Fruit fly (Drosophila melanogaster) whole organism, wandering third instar larva: ENCODE results near the gene dan.

ENCODE experiments used
- Abd-B ChIP-seq: fragments of >200 bp; optimal IDR thresholded peaks from 2 replicates; lab custom pipeline; 2017; ENCODE audit warnings: missing biosample characterization, missing genetic modification characterization
- CG32264 ChIP-seq: fragments of 200-800 bp; sonication (Bioruptor generic); optimal IDR thresholded peaks from 2 replicates; lab custom pipeline; 2016; ENCODE audit warnings: missing biosample characterization, missing genetic modification characterization
- CG9705 ChIP-seq: fragments of 200-800 bp; sonication (Bioruptor generic); optimal IDR thresholded peaks from 2 replicates; lab custom pipeline; 2018; ENCODE audit warnings: missing biosample characterization, mild to moderate bottlenecking, missing genetic modification characterization
- Dif ChIP-seq: fragments of 200-275, 200-300 bp; sonication (Bioruptor generic); optimal IDR thresholded peaks from 2 replicates; lab custom pipeline; 2018; ENCODE audit warnings: missing biosample characterization, missing genetic modification characterization; ENCODE audit not compliant: partially characterized antibody
- HLH106 ChIP-seq: fragments of 200-800 bp; optimal IDR thresholded peaks from 3 replicates; lab custom pipeline; 2019; ENCODE audit warnings: missing biosample characterization, mild to moderate bottlenecking, missing genetic modification characterization, moderate library complexity
- Hr78 ChIP-seq: fragments of >200 bp; optimal IDR thresholded peaks from 2 replicates; lab custom pipeline; 2017; ENCODE audit warnings: missing biosample characterization, missing genetic modification characterization
- Hr83 ChIP-seq: fragments of 200-300 bp; sonication (Bioruptor generic); optimal IDR thresholded peaks from 2 replicates; lab custom pipeline; 2016; ENCODE audit warnings: missing biosample characterization, mild to moderate bottlenecking, missing genetic modification characterization, moderate library complexity; ENCODE audit not compliant: poor library complexity, severe bottlenecking
- Mio ChIP-seq: sonication (Bioruptor generic); optimal IDR thresholded peaks from 2 replicates; lab custom pipeline; 2016; ENCODE audit warnings: missing biosample characterization, missing genetic modification characterization
- Myc ChIP-seq: fragments of >200 bp; optimal IDR thresholded peaks from 2 replicates; lab custom pipeline; 2017
- N ChIP-seq: fragments of >200 bp; optimal IDR thresholded peaks from 2 replicates; lab custom pipeline; 2018; ENCODE audit warnings: missing biosample characterization, missing external identifiers, missing genetic modification characterization
- OdsH ChIP-seq: fragments of 200-800 bp; sonication (Bioruptor generic); optimal IDR thresholded peaks from 2 replicates; lab custom pipeline; 2016; ENCODE audit warnings: missing biosample characterization, mild to moderate bottlenecking, missing genetic modification characterization
- Rel ChIP-seq, 2 experiments: fragments of 200-800 bp; sonication (Bioruptor generic) in 1 of 2; optimal IDR thresholded peaks; 2 replicates in 1 of 2; 3 replicates in 1 of 2; lab custom pipeline; 2016 to 2019; ENCODE audit warnings: mild to moderate bottlenecking in 2 of 2, missing biosample characterization in 2 of 2, missing genetic modification characterization in 2 of 2, moderate library complexity in 1 of 2
- Sp1 ChIP-seq: fragments of 200-800 bp; sonication (Bioruptor generic); optimal IDR thresholded peaks from 3 replicates; lab custom pipeline; 2019; ENCODE audit warnings: missing biosample characterization, mild to moderate bottlenecking, missing genetic modification characterization, moderate library complexity
- Vsx2 ChIP-seq: fragments of 200-300, 225-300 bp; sonication (Bioruptor generic); optimal IDR thresholded peaks from 2 replicates; lab custom pipeline; 2018; ENCODE audit warnings: missing biosample characterization, missing genetic modification characterization; ENCODE audit not compliant: partially characterized antibody
- br ChIP-seq: fragments of 200-800 bp; sonication (Bioruptor generic); optimal IDR thresholded peaks from 2 replicates; lab custom pipeline; 2016; ENCODE audit warnings: missing biosample characterization, missing genetic modification characterization
- brk ChIP-seq: fragments of 200-800 bp; sonication (Bioruptor generic); optimal IDR thresholded peaks from 2 replicates; lab custom pipeline; 2016; ENCODE audit warnings: missing biosample characterization, mild to moderate bottlenecking, missing genetic modification characterization
- dl ChIP-seq, 2 experiments: fragments of 175-275, 200-275 bp in 1 of 2; fragments of 200-275 bp in 1 of 2; sonication (Bioruptor generic); optimal IDR thresholded peaks; lab custom pipeline; 2018; ENCODE audit warnings: mild to moderate bottlenecking in 2 of 2, missing biosample characterization in 2 of 2, missing genetic modification characterization in 2 of 2, moderate library complexity in 2 of 2; ENCODE audit not compliant: partially characterized antibody in 2 of 2, insufficient read depth in 1 of 2
- dmrt93B ChIP-seq: fragments of 200-800 bp; sonication (Bioruptor generic); optimal IDR thresholded peaks from 2 replicates; lab custom pipeline; 2018; ENCODE audit warnings: missing biosample characterization, mild to moderate bottlenecking, missing genetic modification characterization
- dsf ChIP-seq: sonication (Bioruptor generic); optimal IDR thresholded peaks from 2 replicates; lab custom pipeline; 2016; ENCODE audit warnings: missing biosample characterization, missing genetic modification characterization, borderline replicate concordance
- ey ChIP-seq: fragments of 200-800 bp; sonication (Bioruptor generic); optimal IDR thresholded peaks from 2 replicates; lab custom pipeline; 2016; ENCODE audit warnings: missing biosample characterization, missing genetic modification characterization
- foxo ChIP-seq, 2 experiments: fragments of 200-800 bp; sonication (Bioruptor generic); optimal IDR thresholded peaks; 2 replicates in 1 of 2; 3 replicates in 1 of 2; lab custom pipeline; 2016 to 2017; ENCODE audit warnings: missing biosample characterization in 2 of 2, missing genetic modification characterization in 2 of 2
- fru ChIP-seq: fragments of 200-800 bp; sonication (Bioruptor generic); optimal IDR thresholded peaks from 3 replicates; lab custom pipeline; 2016; ENCODE audit warnings: missing biosample characterization, mild to moderate bottlenecking, missing genetic modification characterization
- h ChIP-seq: fragments of 200-800 bp; sonication (Bioruptor generic); optimal IDR thresholded peaks from 3 replicates; lab custom pipeline; 2016; ENCODE audit warnings: missing biosample characterization, mild to moderate bottlenecking, missing genetic modification characterization
- jim ChIP-seq: fragments of 175-275, 200-325 bp; sonication (Bioruptor generic); optimal IDR thresholded peaks from 2 replicates; lab custom pipeline; 2016; ENCODE audit warnings: missing biosample characterization, mild to moderate bottlenecking, missing genetic modification characterization
- lola ChIP-seq: fragments of >200 bp; optimal IDR thresholded peaks from 2 replicates; lab custom pipeline; 2017; ENCODE audit warnings: missing biosample characterization, missing genetic modification characterization
- pan ChIP-seq: fragments of >200 bp; optimal IDR thresholded peaks from 2 replicates; lab custom pipeline; 2017
- psq ChIP-seq: fragments of 200-800 bp; sonication (Bioruptor generic); optimal IDR thresholded peaks from 3 replicates; lab custom pipeline; 2017; ENCODE audit warnings: missing biosample characterization, mild to moderate bottlenecking, missing genetic modification characterization, moderate library complexity
- sage ChIP-seq: fragments of 200-800 bp; sonication (Bioruptor generic); optimal IDR thresholded peaks from 2 replicates; lab custom pipeline; 2016; ENCODE audit warnings: missing biosample characterization, mild to moderate bottlenecking, missing genetic modification characterization
- sv ChIP-seq: fragments of 200-800 bp; sonication (Bioruptor generic); optimal IDR thresholded peaks from 3 replicates; lab custom pipeline; 2016; ENCODE audit warnings: missing biosample characterization, missing genetic modification characterization
- tai ChIP-seq: sonication (Bioruptor generic); optimal IDR thresholded peaks from 2 replicates; lab custom pipeline; 2016; ENCODE audit warnings: missing biosample characterization, missing genetic modification characterization
- usp ChIP-seq: fragments of >200 bp; optimal IDR thresholded peaks from 2 replicates; lab custom pipeline; 2017; ENCODE audit warnings: missing biosample characterization, missing genetic modification characterization
- woc ChIP-seq: sonication (Bioruptor generic); optimal IDR thresholded peaks from 2 replicates; lab custom pipeline; 2016; ENCODE audit warnings: missing biosample characterization, mild to moderate bottlenecking, missing genetic modification characterization

Gene dan

dm6 chr3R:25181424-25181823 lies 2.8 kb upstream of the dan start:
- TF ChIP-seq OdsH (no peak), usp (GFP tag; lab: Kevin White, UChicago) (no peak), Myc (no peak), dl (GFP tag; optimal IDR thresholded peaks at IDR 0.05; lab: Kevin White, UChicago; ENCODE audit: insufficient read depth in 1 of 2, partially characterized antibody in 2 of 2) (no peak), Hr83 (GFP tag; lab: Kevin White, UChicago) (no peak), CG32264 (GFP tag; lab: Kevin White, UChicago) (no peak), foxo (GFP tag; optimal IDR thresholded peaks at IDR 0.05; lab: Kevin White, UChicago) (no peak), Hr78 (GFP tag; lab: Kevin White, UChicago) (no peak), tai (GFP tag; lab: Kevin White, UChicago) (no peak), br (no peak), Vsx2 (GFP tag; lab: Kevin White, UChicago) (no peak), lola (GFP tag; lab: Kevin White, UChicago) (no peak), brk (GFP tag; lab: Kevin White, UChicago) (no peak), pan (no peak), psq (GFP tag; lab: Kevin White, UChicago) (no peak)

DNA sequence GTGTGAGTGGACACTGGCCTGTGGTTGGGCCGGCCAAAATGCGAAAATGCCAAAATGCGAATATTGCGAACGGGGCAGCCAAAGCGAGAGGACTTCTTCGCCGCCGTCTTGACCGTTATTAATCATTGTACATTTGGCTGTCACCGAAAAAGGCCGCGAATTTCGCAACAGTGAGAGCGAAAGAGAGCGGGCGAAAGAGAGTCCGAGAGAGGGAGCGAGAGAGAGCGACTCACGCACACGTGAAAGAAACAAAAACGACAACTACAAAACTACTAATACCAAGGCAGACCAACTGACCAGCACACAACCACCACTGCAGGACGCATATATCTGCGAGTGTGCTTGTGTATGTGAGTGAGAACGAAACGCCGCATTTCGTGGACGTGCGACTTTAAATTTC lies 357 bp downstream of the dan start:
- TF ChIP-seq Mio (no peak), N (GFP tag; lab: Kevin White, UChicago) (peak; percentile 67)

- TF ChIP-seq foxo (GFP tag; optimal IDR thresholded peaks at IDR 0.05; lab: Kevin White, UChicago) (no peak), sv (no peak), Mio (no peak), jim (no peak), psq (GFP tag; lab: Kevin White, UChicago) (no peak), tai (GFP tag; lab: Kevin White, UChicago) (no peak), Sp1 (GFP tag; lab: Kevin White, UChicago) (no peak), lola (GFP tag; lab: Kevin White, UChicago) (no peak), woc (no peak), usp (GFP tag; lab: Kevin White, UChicago) (no peak), OdsH (no peak), N (GFP tag; lab: Kevin White, UChicago) (no peak), fru (GFP tag; lab: Kevin White, UChicago) (no peak), dmrt93B (GFP tag; lab: Kevin White, UChicago) (no peak), Rel (GFP tag; optimal IDR thresholded peaks at IDR 0.05; lab: Kevin White, UChicago) (no peak), Rel (tag; optimal IDR thresholded peaks at IDR 0.05; lab: Kevin White, UChicago) (no peak), dl (GFP tag; optimal IDR thresholded peaks at IDR 0.05; lab: Kevin White, UChicago; ENCODE audit: insufficient read depth in 1 of 2, partially characterized antibody in 2 of 2) (no peak), Hr83 (GFP tag; lab: Kevin White, UChicago) (no peak)
- TF ChIP-seq, all 38 proteins: peak for 0
Measured at dm6 chr3R:25188990-25189389, 4.8 kb downstream of the dan start.

DNA sequence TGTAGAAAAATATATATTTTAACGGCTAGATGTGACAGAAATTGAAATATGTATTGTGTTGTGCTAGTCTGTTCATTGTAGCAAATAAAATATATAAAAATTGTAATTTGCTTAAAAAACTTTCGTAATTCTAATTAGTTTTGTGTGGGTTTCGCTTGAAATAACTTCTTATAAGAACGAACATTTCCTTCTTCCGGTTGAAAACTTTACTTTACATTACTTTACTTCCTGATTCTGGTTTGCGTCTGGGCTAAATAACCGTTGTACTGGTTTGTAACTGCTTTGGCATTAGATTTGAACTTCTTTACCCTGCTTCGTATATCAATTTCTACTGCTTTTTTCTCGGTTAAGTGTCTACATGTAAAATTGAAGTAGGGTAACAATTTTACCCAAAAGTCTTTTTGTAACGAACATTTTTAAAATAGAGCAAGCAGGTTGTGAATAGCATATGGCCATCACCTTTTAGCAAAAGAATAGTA lies 9.6 kb downstream of the dan start, which contains the start of gene lobo:
Gene lobo (minus strand): TSS at position 51 of the 479 bp plus-strand sequence.
- TF ChIP-seq sage (no peak), br (peak; percentile 31), HLH106 (tag; lab: Kevin White, UChicago) (peak; percentile 37), dmrt93B (GFP tag; lab: Kevin White, UChicago) (peak; percentile 47), sv (peak; percentile 27), Abd-B (GFP tag; lab: Kevin White, UChicago) (no peak), jim (no peak), Sp1 (GFP tag; lab: Kevin White, UChicago) (peak; percentile 46), usp (GFP tag; lab: Kevin White, UChicago) (no peak), dsf (GFP tag; lab: Kevin White, UChicago) (no peak), Hr78 (GFP tag; lab: Kevin White, UChicago) (no peak), fru (GFP tag; lab: Kevin White, UChicago) (peak; percentile 45), brk (GFP tag; lab: Kevin White, UChicago) (peak; percentile 3), OdsH (peak; percentile 37), Mio (no peak), Hr83 (GFP tag; lab: Kevin White, UChicago) (no peak), Dif (GFP tag; lab: Kevin White, UChicago) (no peak), foxo (GFP tag; optimal IDR thresholded peaks at IDR 0.05; lab: Kevin White, UChicago) (no peak), Vsx2 (GFP tag; lab: Kevin White, UChicago) (no peak), psq (GFP tag; lab: Kevin White, UChicago) (no peak), Myc (peak; percentile 48), h (GFP tag; lab: Kevin White, UChicago) (no peak), ey (GFP tag; lab: Kevin White, UChicago) (peak; percentile 7), CG9705 (GFP tag; lab: Kevin White, UChicago) (peak; percentile 56)
